Fruit fly (Drosophila melanogaster): ENCODE data around the gene CG43731.

DNA sequence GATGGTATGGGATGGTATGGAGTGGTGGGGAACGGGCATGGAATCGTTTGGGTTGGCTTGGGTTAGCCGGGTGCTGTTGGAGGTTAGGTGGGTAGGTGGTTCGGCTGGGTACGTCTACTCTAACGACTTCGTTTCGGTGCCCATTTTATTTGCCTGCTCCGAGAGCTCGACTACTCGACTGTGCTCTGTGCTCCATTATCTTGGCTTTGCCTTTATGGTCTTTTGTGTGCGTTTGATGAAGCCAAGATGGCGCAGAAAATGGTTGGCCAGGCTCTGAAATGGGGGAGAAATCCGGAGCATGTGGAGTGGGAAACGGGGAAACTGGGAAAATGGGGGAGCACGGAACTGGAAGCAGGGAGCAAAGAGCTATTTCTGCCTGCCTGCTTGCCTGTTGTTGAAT, 8.0 kb upstream of the CG43731 start:
- TF ChIP-seq Gug (GFP tag; IDR thresholded peaks at IDR 0.05) (no peak), acj6 (GFP tag; optimal IDR thresholded peaks at IDR 0.05) (no peak), Eip93F (GFP tag; optimal IDR thresholded peaks at IDR 0.05) (no peak), dac (GFP tag; optimal IDR thresholded peaks at IDR 0.05) (no peak), CG8319 (GFP tag; optimal IDR thresholded peaks at IDR 0.05) (no peak)
